Worm (Caenorhabditis elegans) whole organism, young adult: ENCODE data around the gene C27D9.1.

Source experiments
- B0019.2 ChIP-seq: fragments of 200-800 bp; sonication (Bioruptor generic); conservative IDR thresholded peaks from 2 replicates; pipeline ENCODE4 v1.3.6; 2022; ENCODE audit warnings: missing genetic modification reagents, missing genetic modification characterization, missing compliant biosample characterization
- F10E7.11 ChIP-seq: sonication (generic microtip); optimal IDR thresholded peaks from 2 replicates; lab custom pipeline; 2017; ENCODE audit warnings: mild to moderate bottlenecking, missing genetic modification characterization, moderate library complexity, missing compliant biosample characterization
- Y53G8AR.9 ChIP-seq: fragments of 200-800 bp; sonication (Bioruptor generic); conservative IDR thresholded peaks from 2 replicates; pipeline ENCODE4 v1.3.6; 2022; ENCODE audit warnings: missing genetic modification reagents, missing genetic modification characterization, missing compliant biosample characterization
- ZK185.1 ChIP-seq: sonication (generic microtip); optimal IDR thresholded peaks from 2 replicates; lab custom pipeline; 2016; ENCODE audit warnings: mild to moderate bottlenecking, missing genetic modification characterization, missing compliant biosample characterization; ENCODE audit not compliant: poor library complexity, severe bottlenecking
- akir-1 ChIP-seq: fragments of 200-800 bp; sonication (Bioruptor generic); optimal IDR thresholded peaks from 2 replicates; lab custom pipeline; 2018; ENCODE audit warnings: mild to moderate bottlenecking, missing genetic modification characterization, moderate library complexity, missing compliant biosample characterization
- ama-1 ChIP-seq, 3 experiments: fragments of 150-350 bp in 1 of 3; sonication (generic microtip) in 2 of 3; optimal IDR thresholded peaks; 2 replicates each; lab custom pipeline; 2014 to 2018; ENCODE audit warnings: missing biosample characterization in 2 of 3, missing genetic modification characterization in 2 of 3, missing genetic modification reagents in 2 of 3
- aptf-2 ChIP-seq: fragments of 200-800 bp; sonication (Bioruptor generic); conservative IDR thresholded peaks from 2 replicates; pipeline ENCODE4 v1.3.6; 2022; ENCODE audit warnings: missing genetic modification reagents, missing genetic modification characterization, missing compliant biosample characterization
- attf-3 ChIP-seq: fragments of 200-800 bp; sonication (Bioruptor generic); conservative IDR thresholded peaks from 2 replicates; pipeline ENCODE4 v1.3.6; 2022; ENCODE audit warnings: missing genetic modification reagents, missing genetic modification characterization, missing compliant biosample characterization
- egl-44 ChIP-seq: fragments of 200-800 bp; sonication (Bioruptor generic); IDR thresholded peaks from 2 replicates; pipeline ENCODE4 v1.3.6; 2022; ENCODE audit warnings: missing genetic modification reagents, missing genetic modification characterization, missing compliant biosample characterization
- egrh-3 ChIP-seq: fragments of 200-800 bp; sonication (Bioruptor generic); IDR thresholded peaks from 2 replicates; pipeline ENCODE4 v1.3.6; 2022; ENCODE audit warnings: missing genetic modification reagents, missing genetic modification characterization, missing compliant biosample characterization
- lin-26 ChIP-seq: fragments of 200-800 bp; sonication (Bioruptor generic); IDR thresholded peaks from 2 replicates; pipeline ENCODE4 v1.3.6; 2022; ENCODE audit warnings: missing genetic modification reagents, missing genetic modification characterization, missing compliant biosample characterization
- lin-35 ChIP-seq, 3 experiments: fragments of 150-350 bp in 2 of 3; sonication (generic microtip) in 1 of 3; optimal IDR thresholded peaks; 2 replicates each; lab custom pipeline; 2014 to 2018; ENCODE audit warnings: missing biosample characterization in 3 of 3, missing genetic modification characterization in 3 of 3, missing genetic modification reagents in 3 of 3
- lin-40 ChIP-seq: sonication (generic microtip); optimal IDR thresholded peaks from 2 replicates; lab custom pipeline; 2016; ENCODE audit warnings: missing genetic modification characterization, mild to moderate bottlenecking, missing compliant biosample characterization, missing genotype, missing genetic modification reagents
- lsl-1 ChIP-seq: fragments of 200-800 bp; sonication (Bioruptor generic); optimal IDR thresholded peaks from 2 replicates; lab custom pipeline; 2018; ENCODE audit warnings: mild to moderate bottlenecking, missing genetic modification characterization, moderate library complexity, missing compliant biosample characterization
- mel-28 ChIP-seq: sonication (generic microtip); optimal IDR thresholded peaks from 2 replicates; lab custom pipeline; 2016; ENCODE audit warnings: borderline replicate concordance, mild to moderate bottlenecking, missing genetic modification characterization, missing compliant biosample characterization
- nfya-2 ChIP-seq: fragments of 200-800 bp; sonication (Bioruptor generic); IDR thresholded peaks from 2 replicates; pipeline ENCODE4 v1.3.6; 2022; ENCODE audit warnings: missing genetic modification reagents, missing genetic modification characterization, missing compliant biosample characterization
- nhr-120 ChIP-seq: fragments of 200-800 bp; sonication (Bioruptor generic); IDR thresholded peaks from 2 replicates; pipeline ENCODE4 v1.3.6; 2022; ENCODE audit warnings: missing genetic modification characterization, missing compliant biosample characterization
- nhr-80 ChIP-seq: sonication (generic microtip); optimal IDR thresholded peaks from 2 replicates; lab custom pipeline; 2016; ENCODE audit warnings: missing genetic modification characterization, missing compliant biosample characterization
- pha-4 ChIP-seq: fragments of 150-350 bp; sonication (generic microtip); optimal IDR thresholded peaks from 2 replicates; lab custom pipeline; 2014; ENCODE audit warnings: missing biosample characterization, missing genetic modification reagents, missing genetic modification characterization
- rec-8 ChIP-seq, 2 experiments: sonication (generic microtip); optimal IDR thresholded peaks; 2 replicates each; lab custom pipeline; 2016; ENCODE audit warnings: mild to moderate bottlenecking in 2 of 2, missing genetic modification characterization in 2 of 2, missing genetic modification reagents in 2 of 2, missing genotype in 2 of 2, missing biosample characterization in 1 of 2, missing compliant biosample characterization in 1 of 2, moderate library complexity in 1 of 2
- sdz-38 ChIP-seq: sonication (generic microtip); optimal IDR thresholded peaks from 2 replicates; lab custom pipeline; 2016; ENCODE audit warnings: missing genotype, missing genetic modification characterization, missing compliant biosample characterization
- snpc-3.4 ChIP-seq: sonication (generic microtip); optimal IDR thresholded peaks from 2 replicates; lab custom pipeline; 2017; ENCODE audit warnings: missing genetic modification characterization, mild to moderate bottlenecking, missing compliant biosample characterization, antibody characterized with exemption, moderate library complexity, missing genotype, missing genetic modification reagents
- sptf-2 ChIP-seq: fragments of 200-800 bp; sonication (Bioruptor generic); optimal IDR thresholded peaks from 2 replicates; lab custom pipeline; 2018; ENCODE audit warnings: mild to moderate bottlenecking, missing genetic modification characterization, missing compliant biosample characterization
- tlf-1 ChIP-seq: fragments of 200-800 bp; sonication (Bioruptor generic); optimal IDR thresholded peaks from 2 replicates; lab custom pipeline; 2018; ENCODE audit warnings: mild to moderate bottlenecking, missing genetic modification characterization, missing compliant biosample characterization
- unc-62 ChIP-seq: fragments of 150-350 bp; optimal IDR thresholded peaks from 2 replicates; lab custom pipeline; 2014; ENCODE audit warnings: missing biosample characterization, missing genetic modification reagents, missing genetic modification characterization
- ztf-26 ChIP-seq: sonication (generic microtip); optimal IDR thresholded peaks from 2 replicates; lab custom pipeline; 2017; ENCODE audit warnings: missing genetic modification characterization, missing compliant biosample characterization
- ztf-28 ChIP-seq: fragments of 200-800 bp; sonication (Bioruptor generic); IDR thresholded peaks from 2 replicates; pipeline ENCODE4 v1.3.6; 2022; ENCODE audit warnings: missing genetic modification reagents, missing genetic modification characterization, missing compliant biosample characterization
- ztf-3 ChIP-seq: fragments of 200-800 bp; sonication (Bioruptor generic); optimal IDR thresholded peaks from 2 replicates; lab custom pipeline; 2018; ENCODE audit warnings: mild to moderate bottlenecking, missing genetic modification characterization, missing compliant biosample characterization

Gene C27D9.1

DNA sequence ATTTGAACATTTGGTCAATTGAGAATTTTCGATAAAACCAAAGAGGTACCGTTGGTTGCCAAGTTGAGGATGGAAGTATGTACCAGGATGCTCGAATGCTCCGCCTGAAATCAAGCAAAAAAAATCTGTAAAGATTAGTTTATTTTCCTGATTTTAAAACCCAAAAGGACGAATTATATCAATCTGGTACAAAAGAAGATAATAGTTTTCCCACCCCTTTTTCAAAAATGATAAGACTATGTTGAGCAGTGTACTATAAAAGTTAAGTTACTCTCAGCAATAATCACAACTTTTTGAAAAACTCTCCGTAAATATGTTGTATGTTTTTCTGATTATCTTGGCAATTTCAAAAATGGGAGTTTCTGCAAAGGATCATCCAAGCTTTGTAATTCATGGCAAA lies 5.2 kb downstream of the C27D9.1 start, which contains the start of gene F26G1.3:
F26G1.3 (plus strand) TSS at position 301 of the 400 bp plus-strand sequence.
- no peak for TF ChIP-seq sdz-38
- TF ChIP-seq rec-8 (tag; optimal IDR thresholded peaks at IDR 0.05; lab: Kevin White, UChicago), result no peak

DNA sequence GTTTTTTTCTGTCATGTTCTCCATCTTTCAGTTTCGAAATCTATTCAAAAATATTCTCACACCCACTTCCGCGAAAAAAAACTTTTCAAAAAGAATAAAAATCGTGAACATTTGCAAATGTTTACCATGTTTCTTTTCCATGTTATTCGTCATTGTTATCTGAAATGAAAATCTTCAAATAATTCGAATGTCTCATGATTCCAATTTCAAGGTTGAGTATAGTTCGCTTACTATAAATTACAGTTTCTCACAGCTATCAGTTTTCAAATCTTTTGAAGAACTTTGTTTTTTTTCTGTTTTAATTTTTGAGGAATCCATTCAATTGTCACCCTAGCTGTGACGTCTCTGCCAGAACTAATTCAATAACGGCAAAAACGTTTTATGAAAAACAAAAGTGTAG lies 6.6 kb downstream of the C27D9.1 start:
- TF ChIP-seq attf-3, result no peak
- TF ChIP-seq, all 124 proteins: peak for 0

- TF ChIP-seq ztf-26 (tag; lab: Kevin White, UChicago), result peak; percentile 6
- TF ChIP-seq egrh-3 (GFP tag; lab: Robert Waterston, UW), result no peak
These were observed 7.8 kb downstream of the C27D9.1 start for ce11 chrII:4761020-4761419.

DNA sequence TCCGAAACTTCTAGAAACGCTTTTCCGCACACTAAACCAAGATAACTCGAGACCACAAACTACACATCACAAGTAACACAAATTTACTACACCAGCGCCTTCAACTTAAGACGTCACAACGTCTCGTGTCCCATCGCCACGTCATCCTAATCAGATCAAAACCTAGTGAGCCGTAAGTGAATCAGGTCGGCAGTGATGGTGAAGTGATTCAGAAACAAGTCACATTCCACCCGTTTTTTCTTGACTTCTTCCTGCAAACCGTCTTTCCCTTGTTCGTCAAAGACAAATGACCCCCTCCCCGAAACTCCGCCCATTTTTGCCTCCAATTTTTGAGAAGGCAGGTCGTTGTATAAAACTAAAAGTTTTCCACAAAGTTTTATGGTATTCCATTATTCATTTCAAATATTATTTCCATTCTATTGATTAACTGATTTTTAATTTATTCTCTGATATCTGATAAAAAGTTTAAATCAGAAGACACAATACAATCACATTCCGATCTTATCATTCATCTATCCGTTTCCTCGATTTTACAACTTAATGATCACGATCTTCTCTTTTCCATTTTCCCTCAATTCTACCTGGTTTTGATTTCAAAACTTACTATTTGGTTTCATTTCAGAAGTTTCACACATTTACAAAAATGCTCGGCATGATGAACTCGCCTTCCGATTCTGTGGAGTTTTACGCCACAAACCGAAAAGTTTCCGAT lies 9.5 kb downstream of the C27D9.1 start, which contains the start of gene F26G1.2:
F26G1.2 (plus strand) TSS at position 508 of the 712 bp plus-strand sequence.
- TF ChIP-seq ztf-3 (GFP tag; lab: Kevin White, UChicago) (no peak), ztf-26 (tag; lab: Kevin White, UChicago) (peak; percentile 11), snpc-3.4 (no peak), lin-26 (GFP tag; lab: Robert Waterston, UW) (peak; percentile 47; the same call in 1 of the 2 replicates)
- TF ChIP-seq, all 124 proteins: peak for 2

ce11 chrII:4766284-4766683 lies 13.1 kb downstream of the C27D9.1 start, which contains the start of gene ttm-2:
Gene ttm-2, minus strand, starts transcription at chrII:4766384.
- TF ChIP-seq pha-4 (tag; lab: Kevin White, UChicago) (no peak), ama-1 (optimal IDR thresholded peaks at IDR 0.05; lab: Kevin White, UChicago) (no peak), ama-1 (GFP tag; optimal IDR thresholded peaks at IDR 0.05; lab: Kevin White, UChicago) (no peak), B0019.2 (GFP tag; lab: Robert Waterston, UW) (no peak), lin-40 (no peak), ztf-28 (GFP tag; lab: Robert Waterston, UW) (no peak), Y53G8AR.9 (no peak), lin-35 (GFP tag; optimal IDR thresholded peaks at IDR 0.05; lab: Kevin White, UChicago) (no peak), sptf-2 (no peak), unc-62 (GFP tag; lab: Kevin White, UChicago) (no peak), mel-28 (tag; lab: Kevin White, UChicago) (no peak), aptf-2 (no peak)

ce11 chrII:4767612-4768011 lies 14.4 kb downstream of the C27D9.1 start:
- TF ChIP-seq ama-1 (optimal IDR thresholded peaks at IDR 0.05; lab: Kevin White, UChicago) (no peak), ama-1 (GFP tag; optimal IDR thresholded peaks at IDR 0.05; lab: Kevin White, UChicago) (no peak), lsl-1 (no peak), egl-44 (GFP tag; lab: Robert Waterston, UW) (no peak), tlf-1 (GFP tag; lab: Kevin White, UChicago) (no peak), ZK185.1 (tag; lab: Kevin White, UChicago) (no peak), nfya-2 (no peak), nhr-120 (GFP tag; lab: Robert Waterston, UW) (no peak), nhr-80 (tag; lab: Kevin White, UChicago) (no peak), rec-8 (tag; optimal IDR thresholded peaks at IDR 0.05; lab: Kevin White, UChicago) (no peak), akir-1 (GFP tag; lab: Kevin White, UChicago) (no peak), F10E7.11 (tag; lab: Kevin White, UChicago) (no peak)
